Fruit fly (Drosophila melanogaster): ENCODE data around the gene CG43317.

The CG43317 gene

DNA sequence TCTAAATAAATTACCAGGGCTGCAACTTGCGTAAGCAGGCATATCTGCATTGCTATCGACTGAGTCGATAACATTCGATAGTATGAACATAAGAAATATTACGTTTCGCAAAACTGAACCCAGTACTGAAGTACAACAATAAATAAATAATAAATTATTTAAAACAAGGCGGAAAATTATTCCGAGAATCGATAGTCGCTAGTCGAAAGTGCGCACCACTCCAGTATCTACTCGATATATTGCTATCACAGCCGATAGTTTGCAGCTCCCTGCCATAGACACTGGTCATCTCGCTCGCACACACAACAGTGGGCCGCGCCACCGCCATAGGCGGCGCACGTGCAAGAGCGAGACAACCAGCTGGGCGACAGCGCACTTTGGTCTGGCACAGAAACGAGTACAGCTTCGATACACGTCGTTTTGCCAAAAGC, 40.8 kb downstream of the CG43317 start, which contains the start of gene nsl1 (continued):
- peak; percentile 42 for TF ChIP-seq zfh2 (GFP tag; optimal IDR thresholded peaks at IDR 0.05)
- peak; percentile 48 for TF ChIP-seq bab2 (GFP tag; optimal IDR thresholded peaks at IDR 0.05)
- TF ChIP-seq scrt (GFP tag; optimal IDR thresholded peaks at IDR 0.05), result no peak
- TF ChIP-seq CG7786 (GFP tag; optimal IDR thresholded peaks at IDR 0.05), result no peak
- TF ChIP-seq pfk (GFP tag; optimal IDR thresholded peaks at IDR 0.05), result no peak
- TF ChIP-seq sim (GFP tag; IDR thresholded peaks at IDR 0.05), result no peak
- TF ChIP-seq sens-2 (GFP tag; IDR thresholded peaks at IDR 0.05), result no peak
- TF ChIP-seq Sry-β (GFP tag; optimal IDR thresholded peaks at IDR 0.05), result peak; percentile 21
- TF ChIP-seq Sox100B (GFP tag; optimal IDR thresholded peaks at IDR 0.05), result no peak
- TF ChIP-seq CG4730 (GFP tag; IDR thresholded peaks at IDR 0.05), result no peak
- peak; percentile 28 for TF ChIP-seq Nf-YB (GFP tag; optimal IDR thresholded peaks at IDR 0.05)
- no peak for TF ChIP-seq dimm (GFP tag; IDR thresholded peaks at IDR 0.05)
- peak; percentile 42 for TF ChIP-seq CG33557 (GFP tag; optimal IDR thresholded peaks at IDR 0.05)
- no peak for TF ChIP-seq exex (tag; optimal IDR thresholded peaks at IDR 0.05)
- peak; percentile 24; the same call in 1 of the 2 replicates for TF ChIP-seq Awh (GFP tag; IDR thresholded peaks at IDR 0.05)
- no peak for TF ChIP-seq CG12236 (GFP tag; optimal IDR thresholded peaks at IDR 0.05)
- TF ChIP-seq cg (GFP tag; optimal IDR thresholded peaks at IDR 0.05), result no peak
- peak; percentile 50 for TF ChIP-seq Hmr (GFP tag; optimal IDR thresholded peaks at IDR 0.05)
- TF ChIP-seq CG8944 (GFP tag; optimal IDR thresholded peaks at IDR 0.05), result no peak
- peak; percentile 33 for TF ChIP-seq mirr (GFP tag; optimal IDR thresholded peaks at IDR 0.05)
- no peak for TF ChIP-seq NC2α (GFP tag; optimal IDR thresholded peaks at IDR 0.05)
- peak; percentile 50 for TF ChIP-seq CG8924 (tag; optimal IDR thresholded peaks at IDR 0.05)
- no peak for TF ChIP-seq Poxn (GFP tag; IDR thresholded peaks at IDR 0.05)
- TF ChIP-seq prd (optimal IDR thresholded peaks at IDR 0.05), result no peak
- peak; percentile 73 for TF ChIP-seq prd (GFP tag; IDR thresholded peaks at IDR 0.05)
- no peak for TF ChIP-seq kay (GFP tag; optimal IDR thresholded peaks at IDR 0.05)
- TF ChIP-seq Tbp (GFP tag; optimal IDR thresholded peaks at IDR 0.05), result no peak
- peak; percentile 21 for TF ChIP-seq CG7839 (tag; optimal IDR thresholded peaks at IDR 0.05)
- no peak for TF ChIP-seq CG12769 (tag; optimal IDR thresholded peaks at IDR 0.05)
- no peak for TF ChIP-seq otp (GFP tag; IDR thresholded peaks at IDR 0.05)
- TF ChIP-seq dati (GFP tag; IDR thresholded peaks at IDR 0.05), result no peak
- no peak for TF ChIP-seq CG10431 (GFP tag; optimal IDR thresholded peaks at IDR 0.05)
- TF ChIP-seq gce (GFP tag; IDR thresholded peaks at IDR 0.05), result no peak
- peak; percentile 11 for TF ChIP-seq Hsf (GFP tag; optimal IDR thresholded peaks at IDR 0.05)
- peak; percentile 46 for TF ChIP-seq CG4424 (GFP tag; optimal IDR thresholded peaks at IDR 0.05)
- peak; percentile 64 for TF ChIP-seq lab (GFP tag; optimal IDR thresholded peaks at IDR 0.05)
- TF ChIP-seq Hand (GFP tag; optimal IDR thresholded peaks at IDR 0.05), result no peak
- peak; percentile 98 for TF ChIP-seq vnd (GFP tag; IDR thresholded peaks at IDR 0.05; ENCODE audit: partially characterized antibody)
- no peak for TF ChIP-seq salm (tag; optimal IDR thresholded peaks at IDR 0.05)
- TF ChIP-seq CG3065 (GFP tag; optimal IDR thresholded peaks at IDR 0.05), result peak; percentile 16
- no peak for TF ChIP-seq HLHmδ (GFP tag; optimal IDR thresholded peaks at IDR 0.05)
- TF ChIP-seq run (tag; optimal IDR thresholded peaks at IDR 0.05), result no peak
- TF ChIP-seq Sin3A (optimal IDR thresholded peaks at IDR 0.05), result peak; percentile 80
- peak; percentile 96 for TF ChIP-seq trem (tag; optimal IDR thresholded peaks at IDR 0.05)
- no peak for TF ChIP-seq her (GFP tag; optimal IDR thresholded peaks at IDR 0.05)
- TF ChIP-seq CG6765 (GFP tag; optimal IDR thresholded peaks at IDR 0.05), result no peak
- TF ChIP-seq CG14860 (GFP tag; IDR thresholded peaks at IDR 0.05; ENCODE audit: partially characterized antibody), result peak; percentile 97
- TF ChIP-seq CG34376 (GFP tag; optimal IDR thresholded peaks at IDR 0.05), result peak; percentile 8
- TF ChIP-seq CG2129 (GFP tag; IDR thresholded peaks at IDR 0.05; ENCODE audit: partially characterized antibody), result peak; percentile 95
- peak; percentile 18 for TF ChIP-seq CG15269 (tag; optimal IDR thresholded peaks at IDR 0.05)
- TF ChIP-seq ap (GFP tag; IDR thresholded peaks at IDR 0.05), result no peak
- TF ChIP-seq HmgD (GFP tag; optimal IDR thresholded peaks at IDR 0.05), result peak; percentile 54

Data from whole organism, embryonic.